Fruit fly (Drosophila melanogaster) S2 (cell line): ENCODE data around the gene CG32679.

ENCODE experiments used
- CG8478 ChIP-seq: fragments of >200 bp; optimal IDR thresholded peaks from 2 replicates; lab custom pipeline; 2018
- CTCF ChIP-seq, 2 experiments: fragments of >200 bp; optimal IDR thresholded peaks; 2 replicates each; lab custom pipeline; 2018

DNA sequence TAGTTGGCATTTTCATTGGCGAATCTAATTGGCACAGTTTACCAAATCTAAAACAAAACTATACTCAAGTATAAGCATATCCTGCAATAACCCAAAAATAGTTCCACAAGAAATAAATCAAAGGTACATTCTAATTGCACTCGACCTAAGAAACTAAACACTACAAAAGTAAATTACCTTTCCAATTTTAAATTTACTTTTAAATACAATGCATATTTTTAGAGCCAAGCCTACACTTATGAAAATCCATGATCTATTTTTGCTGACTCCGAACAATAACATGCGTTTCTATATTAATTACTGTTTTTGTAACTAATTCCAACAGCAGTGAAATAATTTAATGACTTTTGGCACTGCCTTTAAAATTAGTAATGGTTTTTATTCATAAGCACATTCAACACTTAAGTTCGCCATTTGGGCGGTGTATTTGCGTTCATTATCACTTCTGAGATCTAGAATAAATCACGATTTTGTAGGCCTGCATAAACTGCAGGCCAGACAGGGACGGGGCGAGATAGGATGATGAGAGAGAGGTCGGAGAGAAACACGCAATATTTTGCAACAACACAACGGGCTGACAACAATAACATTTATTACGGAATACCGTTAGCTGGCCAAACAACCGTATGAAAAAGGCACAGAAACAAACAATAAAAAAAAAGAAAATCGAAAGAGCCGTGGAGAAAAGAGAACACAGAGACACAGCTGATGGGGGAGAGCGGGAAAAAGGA is 42.3 kb downstream of the CG32679 start:
- TF ChIP-seq CTCF (optimal IDR thresholded peaks at IDR 0.05; lab: Kevin White, UChicago) (no peak), CG8478 (no peak)
